Worm (Caenorhabditis elegans) whole organism, L1 larva: Measurements from ENCODE around the gene twk-9.

Experiments used
- C16A3.4 ChIP-seq: fragments of 150-350 bp; optimal IDR thresholded peaks from 2 replicates; lab custom pipeline; 2014; ENCODE audit warnings: missing biosample characterization, missing genetic modification characterization
- aha-1 ChIP-seq: fragments of 150-350 bp; optimal IDR thresholded peaks from 2 replicates; lab custom pipeline; 2014; ENCODE audit warnings: missing biosample characterization, missing genetic modification characterization
- blmp-1 ChIP-seq: fragments of 150-350 bp; optimal IDR thresholded peaks from 2 replicates; lab custom pipeline; 2014; ENCODE audit warnings: missing biosample characterization, missing genetic modification characterization
- ceh-63 ChIP-seq: fragments of 200-800 bp; sonication (Bioruptor generic); optimal IDR thresholded peaks from 2 replicates; lab custom pipeline; 2018; ENCODE audit warnings: mild to moderate bottlenecking, missing genetic modification characterization, missing compliant biosample characterization
- ceh-82 ChIP-seq, 3 experiments: fragments of 150-350 bp in 1 of 3; sonication (generic microtip) in 2 of 3; optimal IDR thresholded peaks; 2 replicates each; lab custom pipeline; 2014 to 2017; ENCODE audit warnings: missing biosample characterization in 3 of 3, missing genetic modification characterization in 3 of 3
- ceh-88 ChIP-seq: fragments of 200-800 bp; sonication (Bioruptor generic); IDR thresholded peaks from 2 replicates; pipeline ENCODE4 v1.3.6; 2022; ENCODE audit warnings: missing genetic modification characterization, missing compliant biosample characterization
- ces-1 ChIP-seq: fragments of 150-350 bp; optimal IDR thresholded peaks from 2 replicates; lab custom pipeline; 2014; ENCODE audit warnings: missing biosample characterization, missing genetic modification reagents, missing genetic modification characterization
- dpl-1 ChIP-seq, 3 experiments: fragments of 150-350 bp in 2 of 3; sonication (generic microtip) in 1 of 3; optimal IDR thresholded peaks; 2 replicates each; lab custom pipeline; 2014 to 2017; ENCODE audit warnings: missing biosample characterization in 3 of 3, missing genetic modification characterization in 3 of 3, missing genetic modification reagents in 3 of 3
- dsc-1 ChIP-seq: sonication (generic microtip); optimal IDR thresholded peaks from 2 replicates; lab custom pipeline; 2016; ENCODE audit warnings: mild to moderate bottlenecking, missing genetic modification characterization, missing compliant biosample characterization
- efl-1 ChIP-seq, 4 experiments: fragments of 150-350 bp; optimal IDR thresholded peaks in 3 of 4; peaks in 1 of 4; 1 replicate in 1 of 4; 2 replicates in 3 of 4; lab custom pipeline; 2014; ENCODE audit warnings: missing biosample characterization in 2 of 4, missing genetic modification characterization in 2 of 4, missing genetic modification reagents in 2 of 4
- efl-3 ChIP-seq: fragments of 200-800 bp; sonication (Bioruptor generic); optimal IDR thresholded peaks from 2 replicates; lab custom pipeline; 2018; ENCODE audit warnings: mild to moderate bottlenecking, missing genetic modification characterization, missing compliant biosample characterization
- egl-13 ChIP-seq: sonication (generic microtip); optimal IDR thresholded peaks from 2 replicates; lab custom pipeline; 2016; ENCODE audit warnings: missing genotype, missing genetic modification reagents, missing genetic modification characterization, missing compliant biosample characterization
- elt-2 ChIP-seq: sonication (generic microtip); optimal IDR thresholded peaks from 2 replicates; lab custom pipeline; 2016; ENCODE audit warnings: missing genetic modification characterization, mild to moderate bottlenecking, inconsistent platforms, missing compliant biosample characterization, missing genetic modification reagents
- elt-3 ChIP-seq, 6 experiments: fragments of 150-350 bp in 1 of 6; sonication (generic microtip); optimal IDR thresholded peaks; 2 replicates each; lab custom pipeline; 2017 to 2018; ENCODE audit warnings: missing biosample characterization in 6 of 6, missing genetic modification characterization in 6 of 6, inconsistent platforms in 1 of 6
- fkh-8 ChIP-seq: sonication (generic microtip); optimal IDR thresholded peaks from 2 replicates; lab custom pipeline; 2016; ENCODE audit warnings: mild to moderate bottlenecking, missing genetic modification characterization, missing compliant biosample characterization
- lin-14 ChIP-seq: fragments of 200-800 bp; sonication (Bioruptor generic); optimal IDR thresholded peaks from 2 replicates; lab custom pipeline; 2018; ENCODE audit warnings: mild to moderate bottlenecking, missing genetic modification characterization, moderate library complexity, missing compliant biosample characterization
- lin-15B ChIP-seq: fragments of 150-350 bp; sonication (generic microtip); optimal IDR thresholded peaks from 3 replicates; lab custom pipeline; 2014; ENCODE audit warnings: missing biosample characterization, missing genetic modification characterization
- lin-35 ChIP-seq, 2 experiments: fragments of 150-350 bp; optimal IDR thresholded peaks; 2 replicates each; lab custom pipeline; 2014; ENCODE audit warnings: missing biosample characterization in 2 of 2, missing genetic modification characterization in 2 of 2, missing genetic modification reagents in 2 of 2
- lsy-2 ChIP-seq, 2 experiments: fragments of 150-350 bp; optimal IDR thresholded peaks; 2 replicates each; lab custom pipeline; 2014; ENCODE audit warnings: missing biosample characterization in 2 of 2, missing genetic modification characterization in 2 of 2
- mdl-1 ChIP-seq, 2 experiments: fragments of 150-350 bp; optimal IDR thresholded peaks; 2 replicates each; lab custom pipeline; 2014 to 2017; ENCODE audit warnings: missing biosample characterization in 2 of 2, missing genetic modification characterization in 2 of 2, inconsistent platforms in 1 of 2
- mef-2 ChIP-seq: fragments of 150-350 bp; optimal IDR thresholded peaks from 2 replicates; lab custom pipeline; 2014; ENCODE audit warnings: missing biosample characterization, missing genetic modification characterization
- mep-1 ChIP-seq: fragments of 150-350 bp; optimal IDR thresholded peaks from 2 replicates; lab custom pipeline; 2014; ENCODE audit warnings: missing biosample characterization, missing genetic modification characterization
- nhr-12 ChIP-seq: sonication (generic microtip); optimal IDR thresholded peaks from 2 replicates; lab custom pipeline; 2017; ENCODE audit warnings: missing biosample characterization, missing genetic modification characterization
- nhr-19 ChIP-seq: fragments of 200-800 bp; sonication (Bioruptor generic); conservative IDR thresholded peaks from 2 replicates; pipeline ENCODE4 v1.3.6; 2022; ENCODE audit warnings: missing genetic modification characterization, missing compliant biosample characterization
- nhr-20 ChIP-seq: sonication (generic microtip); optimal IDR thresholded peaks from 2 replicates; lab custom pipeline; 2016; ENCODE audit warnings: mild to moderate bottlenecking, missing genetic modification characterization, missing compliant biosample characterization
- nhr-237 ChIP-seq: fragments of 150-350 bp; optimal IDR thresholded peaks from 2 replicates; lab custom pipeline; 2014; ENCODE audit warnings: missing biosample characterization, missing genetic modification characterization
- nhr-28 ChIP-seq: fragments of 150-350 bp; optimal IDR thresholded peaks from 2 replicates; lab custom pipeline; 2014; ENCODE audit warnings: missing biosample characterization, missing genetic modification characterization
- nhr-71 ChIP-seq: sonication (generic microtip); optimal IDR thresholded peaks from 2 replicates; lab custom pipeline; 2016; ENCODE audit warnings: mild to moderate bottlenecking, missing genetic modification characterization, moderate library complexity, missing compliant biosample characterization
- nhr-85 ChIP-seq: sonication (generic microtip); peaks from one replicate; lab custom pipeline; 2016; ENCODE audit warnings: missing genetic modification characterization, inconsistent platforms, missing compliant biosample characterization
- nhr-90 ChIP-seq: sonication (generic microtip); optimal IDR thresholded peaks from 2 replicates; lab custom pipeline; 2016; ENCODE audit warnings: mild to moderate bottlenecking, missing genetic modification characterization, missing compliant biosample characterization; ENCODE audit not compliant: poor library complexity
- pax-3 ChIP-seq: fragments of 200-800 bp; sonication (Bioruptor generic); optimal IDR thresholded peaks from 2 replicates; lab custom pipeline; 2018; ENCODE audit warnings: mild to moderate bottlenecking, missing genetic modification characterization, moderate library complexity, missing compliant biosample characterization
- pqm-1 ChIP-seq: sonication (generic microtip); optimal IDR thresholded peaks from 3 replicates; lab custom pipeline; 2017; ENCODE audit warnings: missing biosample characterization, missing genetic modification characterization
- rnt-1 ChIP-seq: sonication (generic microtip); optimal IDR thresholded peaks from 2 replicates; lab custom pipeline; 2016; ENCODE audit warnings: mild to moderate bottlenecking, missing genetic modification characterization, moderate library complexity, missing compliant biosample characterization
- snu-23 ChIP-seq: sonication (generic microtip); optimal IDR thresholded peaks from 2 replicates; lab custom pipeline; 2016; ENCODE audit warnings: missing genetic modification characterization, missing compliant biosample characterization
- sptf-1 ChIP-seq: fragments of 150-350 bp; optimal IDR thresholded peaks from 2 replicates; lab custom pipeline; 2014; ENCODE audit warnings: missing biosample characterization, missing genetic modification characterization
- sup-37 ChIP-seq: fragments of 200-800 bp; sonication (Bioruptor generic); optimal IDR thresholded peaks from 2 replicates; lab custom pipeline; 2018; ENCODE audit warnings: mild to moderate bottlenecking, missing genetic modification characterization, missing compliant biosample characterization
- swsn-7 ChIP-seq: sonication (generic microtip); optimal IDR thresholded peaks from 2 replicates; lab custom pipeline; 2016; ENCODE audit warnings: missing genetic modification characterization, missing compliant biosample characterization
- tlp-1 ChIP-seq: fragments of 150-350 bp; optimal IDR thresholded peaks from 2 replicates; lab custom pipeline; 2014; ENCODE audit warnings: missing biosample characterization, missing genetic modification characterization
- unc-130 ChIP-seq: fragments of 150-350 bp; optimal IDR thresholded peaks from 2 replicates; lab custom pipeline; 2017; ENCODE audit warnings: missing biosample characterization, missing genetic modification characterization, inconsistent platforms
- unc-30 ChIP-seq: sonication (generic microtip); optimal IDR thresholded peaks from 2 replicates; lab custom pipeline; 2017; ENCODE audit warnings: missing biosample characterization, missing genetic modification characterization
- zip-4 ChIP-seq: fragments of 200-800 bp; sonication (Bioruptor generic); optimal IDR thresholded peaks from 2 replicates; lab custom pipeline; 2018; ENCODE audit warnings: mild to moderate bottlenecking, missing genetic modification characterization, moderate library complexity, missing compliant biosample characterization
- ztf-4 ChIP-seq: fragments of 150-350 bp; optimal IDR thresholded peaks from 2 replicates; lab custom pipeline; 2014; ENCODE audit warnings: missing biosample characterization, missing genetic modification characterization

Gene twk-9

ce11 chrIV:9733904-9734303 is 40.9 kb downstream of the twk-9 start:
- TF ChIP-seq nhr-237 (tag; lab: Kevin White, UChicago) (no peak), blmp-1 (no peak), snu-23 (GFP tag; lab: Kevin White, UChicago) (no peak), unc-130 (tag; lab: Kevin White, UChicago) (no peak), nhr-85 (no peak), rnt-1 (no peak), sptf-1 (tag; lab: Kevin White, UChicago) (no peak), pax-3 (tag; lab: Kevin White, UChicago) (no peak), aha-1 (tag; lab: Kevin White, UChicago) (no peak), unc-30 (tag; lab: Kevin White, UChicago) (no peak), nhr-28 (no peak), mep-1 (tag; lab: Kevin White, UChicago) (no peak), nhr-19 (GFP tag; lab: Robert Waterston, UW) (no peak), efl-1 (optimal IDR thresholded peaks at IDR 0.05; lab: Kevin White, UChicago) (no peak), efl-1 (GFP tag; optimal IDR thresholded peaks at IDR 0.05 in 1 of 2; lab: Kevin White, UChicago) (no peak), tlp-1 (tag; lab: Kevin White, UChicago) (no peak)

DNA sequence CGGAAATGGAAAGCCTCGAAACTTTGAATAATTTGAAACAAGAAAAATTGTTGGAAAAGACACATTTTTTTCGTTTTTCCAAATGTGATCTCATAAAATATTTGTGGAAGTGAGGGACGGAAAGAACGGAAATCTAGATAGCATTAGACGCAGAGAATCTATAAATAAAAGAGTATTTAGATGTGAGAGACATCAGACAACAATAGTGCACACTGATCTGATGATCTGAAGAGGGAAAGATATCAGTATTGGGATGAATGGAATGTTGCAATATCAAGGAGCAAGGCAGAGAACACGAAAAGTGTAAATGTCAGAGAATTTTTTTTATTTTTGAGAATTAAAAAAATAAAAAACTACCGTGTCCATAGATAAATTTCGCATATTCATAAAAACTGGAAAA is 41.9 kb downstream of the twk-9 start:
- peak in 1 of 2 experiments; percentile 17 for TF ChIP-seq efl-1 (optimal IDR thresholded peaks at IDR 0.05; lab: Kevin White, UChicago)
- TF ChIP-seq efl-1 (GFP tag; optimal IDR thresholded peaks at IDR 0.05 in 1 of 2; lab: Kevin White, UChicago): no peak
- peak; percentile 1 for TF ChIP-seq nhr-71
- TF ChIP-seq fkh-8: no peak
- peak; percentile 50 for TF ChIP-seq lin-14
- TF ChIP-seq zip-4 (GFP tag; lab: Kevin White, UChicago): no peak
- TF ChIP-seq mep-1 (tag; lab: Kevin White, UChicago): peak; percentile 1
- peak in 1 of 2 experiments; percentile 14 for TF ChIP-seq lsy-2 (tag; optimal IDR thresholded peaks at IDR 0.05; lab: Kevin White, UChicago)
- TF ChIP-seq nhr-85: no peak
- TF ChIP-seq rnt-1: peak; percentile 10
- no peak for TF ChIP-seq ces-1
- TF ChIP-seq, all 84 proteins: peak for 6

- TF ChIP-seq nhr-19 (GFP tag; lab: Robert Waterston, UW) (peak; percentile 37; the same call in 1 of the 2 replicates), zip-4 (GFP tag; lab: Kevin White, UChicago) (no peak), swsn-7 (tag; lab: Kevin White, UChicago) (no peak), sptf-1 (tag; lab: Kevin White, UChicago) (no peak), ztf-4 (no peak), egl-13 (tag; lab: Kevin White, UChicago) (no peak), mdl-1 (tag; optimal IDR thresholded peaks at IDR 0.05; lab: Kevin White, UChicago) (no peak), pqm-1 (tag; lab: Kevin White, UChicago) (peak; percentile 7), lin-15B (tag; lab: Kevin White, UChicago) (no peak), unc-130 (tag; lab: Kevin White, UChicago) (no peak), ceh-63 (GFP tag; lab: Kevin White, UChicago) (no peak), dsc-1 (tag; lab: Kevin White, UChicago) (peak; percentile 53), unc-30 (tag; lab: Kevin White, UChicago) (no peak), elt-3 (tag; optimal IDR thresholded peaks at IDR 0.05; lab: Kevin White, UChicago) (peak in 5 of 6 experiments; percentile 28 to 82 (median 45)), ceh-88 (GFP tag; lab: Robert Waterston, UW) (no peak), nhr-85 (peak; percentile 77), nhr-12 (no peak), lin-35 (GFP tag; optimal IDR thresholded peaks at IDR 0.05; lab: Kevin White, UChicago) (peak in 1 of 2 experiments; percentile 39), nhr-90 (tag; lab: Kevin White, UChicago) (peak; percentile 18), snu-23 (GFP tag; lab: Kevin White, UChicago) (peak; percentile 30), ceh-82 (tag; optimal IDR thresholded peaks at IDR 0.05; lab: Kevin White, UChicago) (no peak), tlp-1 (tag; lab: Kevin White, UChicago) (no peak), rnt-1 (peak; percentile 24), lin-14 (peak; percentile 66), sup-37 (GFP tag; lab: Kevin White, UChicago) (no peak), elt-2 (tag; lab: Kevin White, UChicago) (peak; percentile 50), efl-3 (GFP tag; lab: Kevin White, UChicago) (no peak), lsy-2 (tag; optimal IDR thresholded peaks at IDR 0.05; lab: Kevin White, UChicago) (peak; percentile 27 to 35), blmp-1 (peak; percentile 85), mef-2 (tag; lab: Kevin White, UChicago) (no peak), nhr-71 (peak; percentile 63), dpl-1 (GFP tag; optimal IDR thresholded peaks at IDR 0.05; lab: Kevin White, UChicago) (no peak), nhr-20 (tag; lab: Kevin White, UChicago) (peak; percentile 52), mep-1 (tag; lab: Kevin White, UChicago) (peak; percentile 40), C16A3.4 (tag; lab: Kevin White, UChicago) (no peak)
- TF ChIP-seq, all 84 proteins: peak for 16
These were observed 42.8 kb downstream of the twk-9 start for ce11 chrIV:9735750-9736149.
